Worm (Caenorhabditis elegans) whole organism, L2 larva: ENCODE data around the gene W10G6.6.

Experiments
- C34F6.9 ChIP-seq: fragments of 150-350 bp; optimal IDR thresholded peaks from 2 replicates; lab custom pipeline; 2014; ENCODE audit warnings: missing biosample characterization, missing genetic modification characterization
- F13H6.1 ChIP-seq: sonication (generic microtip); optimal IDR thresholded peaks from 2 replicates; lab custom pipeline; 2016; ENCODE audit warnings: missing genetic modification characterization, missing compliant biosample characterization
- ZK546.5 ChIP-seq: sonication (generic microtip); optimal IDR thresholded peaks from 2 replicates; lab custom pipeline; 2017; ENCODE audit warnings: missing biosample characterization, missing genetic modification characterization
- aly-2 ChIP-seq: fragments of 150-350 bp; optimal IDR thresholded peaks from 2 replicates; lab custom pipeline; 2014; ENCODE audit warnings: missing biosample characterization, missing genetic modification characterization
- ama-1 ChIP-seq: fragments of 150-350 bp; optimal IDR thresholded peaks from 2 replicates; lab custom pipeline; 2018; ENCODE audit warnings: inconsistent platforms
- ceh-16 ChIP-seq: fragments of 150-350 bp; optimal IDR thresholded peaks from 2 replicates; lab custom pipeline; 2014; ENCODE audit warnings: missing biosample characterization, missing genetic modification characterization
- crh-2 ChIP-seq: sonication (generic microtip); optimal IDR thresholded peaks from 2 replicates; lab custom pipeline; 2017; ENCODE audit warnings: missing biosample characterization, missing genetic modification characterization
- dmd-4 ChIP-seq: sonication (generic microtip); optimal IDR thresholded peaks from 2 replicates; lab custom pipeline; 2017; ENCODE audit warnings: missing biosample characterization, missing genetic modification characterization
- egl-27 ChIP-seq: sonication (generic microtip); optimal IDR thresholded peaks from 3 replicates; lab custom pipeline; 2017; ENCODE audit warnings: missing biosample characterization, missing genetic modification reagents, missing genetic modification characterization
- elt-1 ChIP-seq: fragments of 150-350 bp; optimal IDR thresholded peaks from 2 replicates; lab custom pipeline; 2014; ENCODE audit warnings: missing biosample characterization, missing genetic modification characterization
- elt-3 ChIP-seq: sonication (generic microtip); optimal IDR thresholded peaks from 2 replicates; lab custom pipeline; 2017; ENCODE audit warnings: missing biosample characterization, missing genetic modification characterization
- fos-1 ChIP-seq: fragments of 150-350 bp; optimal IDR thresholded peaks from 2 replicates; lab custom pipeline; 2014; ENCODE audit warnings: missing biosample characterization, missing genetic modification characterization
- gmeb-1 ChIP-seq: fragments of 150-350 bp; optimal IDR thresholded peaks from 2 replicates; lab custom pipeline; 2014; ENCODE audit warnings: missing biosample characterization, missing genetic modification characterization
- lin-11 ChIP-seq: fragments of 150-350 bp; sonication (generic microtip); optimal IDR thresholded peaks from 2 replicates; lab custom pipeline; 2014; ENCODE audit warnings: missing biosample characterization, missing genetic modification characterization, inconsistent platforms, mixed read lengths
- lin-13 ChIP-seq: fragments of 150-350 bp; optimal IDR thresholded peaks from 2 replicates; lab custom pipeline; 2014; ENCODE audit warnings: missing biosample characterization, missing genetic modification reagents, missing genetic modification characterization
- lin-39 ChIP-seq: fragments of 150-350 bp; optimal IDR thresholded peaks from 2 replicates; lab custom pipeline; 2014; ENCODE audit warnings: missing biosample characterization, missing genetic modification reagents, missing genetic modification characterization
- lsy-2 ChIP-seq, 2 experiments: fragments of 150-350 bp in 1 of 2; sonication (generic microtip) in 1 of 2; optimal IDR thresholded peaks; 2 replicates each; lab custom pipeline; 2014 to 2017; ENCODE audit warnings: missing biosample characterization in 2 of 2, missing genetic modification characterization in 2 of 2
- mab-5 ChIP-seq: fragments of 150-350 bp; optimal IDR thresholded peaks from 2 replicates; lab custom pipeline; 2014; ENCODE audit warnings: missing biosample characterization, missing genetic modification characterization
- mdl-1 ChIP-seq, 2 experiments: fragments of 150-350 bp in 1 of 2; sonication (generic microtip) in 1 of 2; optimal IDR thresholded peaks; 2 replicates each; lab custom pipeline; 2017; ENCODE audit warnings: missing biosample characterization in 2 of 2, missing genetic modification characterization in 2 of 2
- nhr-11 ChIP-seq: fragments of 150-350 bp; optimal IDR thresholded peaks from 2 replicates; lab custom pipeline; 2014; ENCODE audit warnings: missing biosample characterization, missing genetic modification characterization
- nhr-129 ChIP-seq: fragments of 150-350 bp; optimal IDR thresholded peaks from 2 replicates; lab custom pipeline; 2014; ENCODE audit warnings: missing biosample characterization, missing genetic modification characterization
- nhr-21 ChIP-seq: fragments of 150-350 bp; optimal IDR thresholded peaks from 2 replicates; lab custom pipeline; 2014; ENCODE audit warnings: missing biosample characterization, missing genetic modification characterization
- nhr-23 ChIP-seq: fragments of 150-350 bp; optimal IDR thresholded peaks from 2 replicates; lab custom pipeline; 2014; ENCODE audit warnings: missing biosample characterization, missing genetic modification reagents, missing genetic modification characterization
- nhr-77 ChIP-seq: fragments of 150-350 bp; optimal IDR thresholded peaks from 2 replicates; lab custom pipeline; 2014; ENCODE audit warnings: missing biosample characterization, missing genetic modification characterization
- sma-3 ChIP-seq: sonication (generic microtip); optimal IDR thresholded peaks from 2 replicates; lab custom pipeline; 2016; ENCODE audit warnings: missing genetic modification reagents, missing genetic modification characterization, missing compliant biosample characterization
- sma-9 ChIP-seq, 2 experiments: fragments of 150-350 bp in 1 of 2; sonication (generic microtip) in 1 of 2; optimal IDR thresholded peaks; 2 replicates each; lab custom pipeline; 2014 to 2016; ENCODE audit warnings: missing genetic modification characterization in 2 of 2, mild to moderate bottlenecking in 1 of 2, missing biosample characterization in 1 of 2, missing compliant biosample characterization in 1 of 2, missing genetic modification reagents in 1 of 2, moderate library complexity in 1 of 2
- snpc-4 ChIP-seq: fragments of 150-350 bp; optimal IDR thresholded peaks from 2 replicates; lab custom pipeline; 2014; ENCODE audit warnings: missing biosample characterization, missing genetic modification characterization
- unc-55 ChIP-seq: fragments of 150-350 bp; sonication (generic microtip); optimal IDR thresholded peaks from 3 replicates; lab custom pipeline; 2014; ENCODE audit warnings: missing biosample characterization, missing genetic modification reagents, missing genetic modification characterization
- zag-1 ChIP-seq: fragments of 150-350 bp; optimal IDR thresholded peaks from 2 replicates; lab custom pipeline; 2014; ENCODE audit warnings: missing biosample characterization, missing genetic modification characterization
- ztf-1 ChIP-seq: fragments of 200-800 bp; sonication (Bioruptor generic); conservative IDR thresholded peaks from 2 replicates; pipeline ENCODE4 v1.3.6; 2022; ENCODE audit warnings: missing genetic modification characterization, missing compliant biosample characterization
- ztf-4 ChIP-seq: fragments of 150-350 bp; optimal IDR thresholded peaks from 2 replicates; lab custom pipeline; 2014; ENCODE audit warnings: missing biosample characterization, missing genetic modification characterization

W10G6.6 gene

ce11 chrX:16275255-16275813 lies 24.8 kb upstream of the W10G6.6 start, which contains the start of gene sdc-1 (continued):
- no peak for TF ChIP-seq ztf-1 (GFP tag; lab: Robert Waterston, UW)
- TF ChIP-seq gmeb-1 (tag; lab: Kevin White, UChicago), result peak; percentile 4
- TF ChIP-seq lin-11 (tag; lab: Kevin White, UChicago), result peak; percentile 47
- TF ChIP-seq mdl-1 (tag; optimal IDR thresholded peaks at IDR 0.05; lab: Kevin White, UChicago), result peak; percentile 35 to 55

- TF ChIP-seq sma-3 (GFP tag; lab: Kevin White, UChicago) (peak; percentile 43), aly-2 (tag; lab: Kevin White, UChicago) (no peak), nhr-129 (tag; lab: Kevin White, UChicago) (peak; percentile 23), C34F6.9 (tag; lab: Kevin White, UChicago) (peak; percentile 3), lin-13 (GFP tag; lab: Kevin White, UChicago) (peak; percentile 28), ZK546.5 (no peak), elt-1 (tag; lab: Kevin White, UChicago) (no peak), nhr-21 (tag; lab: Kevin White, UChicago) (peak; percentile 4), mab-5 (tag; lab: Kevin White, UChicago) (no peak), F13H6.1 (tag; lab: Kevin White, UChicago) (peak; percentile 17), lin-39 (no peak), zag-1 (tag; lab: Kevin White, UChicago) (no peak), unc-55 (GFP tag; lab: Kevin White, UChicago) (peak; percentile 49), ama-1 (no peak), fos-1 (tag; lab: Kevin White, UChicago) (peak; percentile 18), egl-27 (tag; lab: Kevin White, UChicago) (no peak), elt-3 (tag; lab: Kevin White, UChicago) (no peak), ceh-16 (tag; lab: Kevin White, UChicago) (no peak), crh-2 (tag; lab: Kevin White, UChicago) (peak; percentile 41), sma-9 (GFP tag; optimal IDR thresholded peaks at IDR 0.05; lab: Kevin White, UChicago) (peak; percentile 61), sma-9 (tag; optimal IDR thresholded peaks at IDR 0.05; lab: Kevin White, UChicago) (no peak), gmeb-1 (tag; lab: Kevin White, UChicago) (peak; percentile 30), nhr-11 (tag; lab: Kevin White, UChicago) (peak; percentile 4)
Measured at ce11 chrX:16271147-16271546, 20.6 kb upstream of the W10G6.6 start.

- no peak for TF ChIP-seq nhr-23
- no peak for TF ChIP-seq snpc-4 (tag; lab: Kevin White, UChicago)
- TF ChIP-seq lin-39, result no peak
Measured at ce11 chrX:16269969-16270368, 19.4 kb upstream of the W10G6.6 start, which contains the start of gene ifa-3. Gene ifa-3 (minus strand): TSS chrX:16270069.

ce11 chrX:16265636-16266384 lies 15.2 kb upstream of the W10G6.6 start, which contains the start of gene mua-6:
Gene mua-6 (minus strand): TSS chrX:16265686.
- no peak for TF ChIP-seq ztf-1 (GFP tag; lab: Robert Waterston, UW)
- no peak for TF ChIP-seq ZK546.5
- no peak for TF ChIP-seq unc-55 (GFP tag; lab: Kevin White, UChicago)
- peak; percentile 83 for TF ChIP-seq sma-3 (GFP tag; lab: Kevin White, UChicago)
- no peak for TF ChIP-seq ceh-16 (tag; lab: Kevin White, UChicago)
- TF ChIP-seq zag-1 (tag; lab: Kevin White, UChicago), result no peak
- no peak for TF ChIP-seq nhr-77
- TF ChIP-seq dmd-4 (tag; lab: Kevin White, UChicago), result no peak
- peak; percentile 17 for TF ChIP-seq fos-1 (tag; lab: Kevin White, UChicago)
- no peak for TF ChIP-seq ztf-4 (tag; lab: Kevin White, UChicago)

ce11 chrX:16263287-16263686 lies 12.7 kb upstream of the W10G6.6 start:
- TF ChIP-seq fos-1 (tag; lab: Kevin White, UChicago), result peak; percentile 2
- TF ChIP-seq lsy-2 (tag; optimal IDR thresholded peaks at IDR 0.05; lab: Kevin White, UChicago), result no peak
- peak; percentile 34 for TF ChIP-seq sma-3 (GFP tag; lab: Kevin White, UChicago)
- TF ChIP-seq, all 48 proteins: peak for 2
